Worm (Caenorhabditis elegans): ENCODE results near the gene C12D8.13.

DNA sequence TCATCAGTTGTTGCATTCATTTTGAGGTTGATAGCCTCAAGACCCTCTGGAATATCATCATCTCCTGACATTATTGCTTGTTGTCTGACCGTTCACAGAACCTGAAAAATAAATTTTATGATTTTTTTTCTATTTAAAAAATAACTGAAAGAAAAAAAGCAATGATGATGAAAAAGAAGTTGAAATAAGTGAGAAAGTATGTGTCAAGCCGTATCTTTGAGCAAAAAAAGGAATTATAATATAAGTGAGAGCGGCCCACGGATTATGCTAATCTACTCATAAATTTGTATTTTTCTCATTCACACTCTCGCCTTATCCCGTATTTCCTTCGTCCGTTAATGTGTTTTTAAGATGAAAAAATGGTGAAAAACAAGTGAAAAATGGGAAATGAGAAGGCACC is 49.7 kb upstream of the C12D8.13 start, which contains the start of gene ric-4:
- TF ChIP-seq klf-2 (GFP tag; conservative IDR thresholded peaks at IDR 0.05) (no peak), ztf-23 (GFP tag; IDR thresholded peaks at IDR 0.05) (no peak), T22C8.4 (GFP tag; IDR thresholded peaks at IDR 0.05) (no peak), ref-1 (GFP tag; conservative IDR thresholded peaks at IDR 0.05) (no peak), flt-1 (GFP tag; IDR thresholded peaks at IDR 0.05) (no peak), med-1 (GFP tag; optimal IDR thresholded peaks at IDR 0.05; ENCODE audit: insufficient read depth) (no peak), cog-1 (tag; optimal IDR thresholded peaks at IDR 0.05) (no peak), ztf-29 (GFP tag; IDR thresholded peaks at IDR 0.05) (no peak)
